Fruit fly (Drosophila melanogaster) whole organism, wandering third instar larva: ENCODE measurements around the gene CG5078.
A peak's percentile ranks its signal among the peaks of the same experiment; 100 is the strongest.

Experiments used
- Abd-B ChIP-seq: fragments of >200 bp; optimal IDR thresholded peaks from 2 replicates; lab custom pipeline; 2017; ENCODE audit warnings: missing biosample characterization, missing genetic modification characterization
- CG32264 ChIP-seq: fragments of 200-800 bp; sonication (Bioruptor generic); optimal IDR thresholded peaks from 2 replicates; lab custom pipeline; 2016; ENCODE audit warnings: missing biosample characterization, missing genetic modification characterization
- CG9705 ChIP-seq: fragments of 200-800 bp; sonication (Bioruptor generic); optimal IDR thresholded peaks from 2 replicates; lab custom pipeline; 2018; ENCODE audit warnings: missing biosample characterization, mild to moderate bottlenecking, missing genetic modification characterization
- CrebA ChIP-seq: fragments of 200-800 bp; sonication (Bioruptor generic); optimal IDR thresholded peaks from 2 replicates; lab custom pipeline; 2016; ENCODE audit warnings: missing biosample characterization, mild to moderate bottlenecking, missing genetic modification characterization, borderline replicate concordance
- Dfd ChIP-seq: fragments of >200 bp; optimal IDR thresholded peaks from 2 replicates; lab custom pipeline; 2017; ENCODE audit warnings: missing biosample characterization, missing genetic modification characterization
- Dif ChIP-seq: fragments of 200-275, 200-300 bp; sonication (Bioruptor generic); optimal IDR thresholded peaks from 2 replicates; lab custom pipeline; 2018; ENCODE audit warnings: missing biosample characterization, missing genetic modification characterization; ENCODE audit not compliant: partially characterized antibody
- GATAd ChIP-seq: sonication (Bioruptor generic); optimal IDR thresholded peaks from 2 replicates; lab custom pipeline; 2016; ENCODE audit warnings: missing biosample characterization, missing genetic modification characterization
- HLH106 ChIP-seq: fragments of 200-800 bp; optimal IDR thresholded peaks from 3 replicates; lab custom pipeline; 2019; ENCODE audit warnings: missing biosample characterization, mild to moderate bottlenecking, missing genetic modification characterization, moderate library complexity
- Hnf4 ChIP-seq: fragments of 200-800 bp; sonication (Bioruptor generic); optimal IDR thresholded peaks from 2 replicates; lab custom pipeline; 2016; ENCODE audit warnings: missing biosample characterization, mild to moderate bottlenecking, missing genetic modification characterization
- Hr78 ChIP-seq: fragments of >200 bp; optimal IDR thresholded peaks from 2 replicates; lab custom pipeline; 2017; ENCODE audit warnings: missing biosample characterization, missing genetic modification characterization
- Hr83 ChIP-seq: fragments of 200-300 bp; sonication (Bioruptor generic); optimal IDR thresholded peaks from 2 replicates; lab custom pipeline; 2016; ENCODE audit warnings: missing biosample characterization, mild to moderate bottlenecking, missing genetic modification characterization, moderate library complexity; ENCODE audit not compliant: poor library complexity, severe bottlenecking
- Jra ChIP-seq: sonication (Bioruptor generic); optimal IDR thresholded peaks from 2 replicates; lab custom pipeline; 2016; ENCODE audit warnings: missing biosample characterization, missing genetic modification characterization
- Mio ChIP-seq: sonication (Bioruptor generic); optimal IDR thresholded peaks from 2 replicates; lab custom pipeline; 2016; ENCODE audit warnings: missing biosample characterization, missing genetic modification characterization
- Myc ChIP-seq: fragments of >200 bp; optimal IDR thresholded peaks from 2 replicates; lab custom pipeline; 2017
- N ChIP-seq: fragments of >200 bp; optimal IDR thresholded peaks from 2 replicates; lab custom pipeline; 2018; ENCODE audit warnings: missing biosample characterization, missing external identifiers, missing genetic modification characterization
- OdsH ChIP-seq: fragments of 200-800 bp; sonication (Bioruptor generic); optimal IDR thresholded peaks from 2 replicates; lab custom pipeline; 2016; ENCODE audit warnings: missing biosample characterization, mild to moderate bottlenecking, missing genetic modification characterization
- Rel ChIP-seq, 2 experiments: fragments of 200-800 bp; sonication (Bioruptor generic) in 1 of 2; optimal IDR thresholded peaks; 2 replicates in 1 of 2; 3 replicates in 1 of 2; lab custom pipeline; 2016 to 2019; ENCODE audit warnings: mild to moderate bottlenecking in 2 of 2, missing biosample characterization in 2 of 2, missing genetic modification characterization in 2 of 2, moderate library complexity in 1 of 2
- Sp1 ChIP-seq: fragments of 200-800 bp; sonication (Bioruptor generic); optimal IDR thresholded peaks from 3 replicates; lab custom pipeline; 2019; ENCODE audit warnings: missing biosample characterization, mild to moderate bottlenecking, missing genetic modification characterization, moderate library complexity
- Vsx2 ChIP-seq: fragments of 200-300, 225-300 bp; sonication (Bioruptor generic); optimal IDR thresholded peaks from 2 replicates; lab custom pipeline; 2018; ENCODE audit warnings: missing biosample characterization, missing genetic modification characterization; ENCODE audit not compliant: partially characterized antibody
- br ChIP-seq: fragments of 200-800 bp; sonication (Bioruptor generic); optimal IDR thresholded peaks from 2 replicates; lab custom pipeline; 2016; ENCODE audit warnings: missing biosample characterization, missing genetic modification characterization
- brk ChIP-seq: fragments of 200-800 bp; sonication (Bioruptor generic); optimal IDR thresholded peaks from 2 replicates; lab custom pipeline; 2016; ENCODE audit warnings: missing biosample characterization, mild to moderate bottlenecking, missing genetic modification characterization
- dl ChIP-seq, 2 experiments: fragments of 175-275, 200-275 bp in 1 of 2; fragments of 200-275 bp in 1 of 2; sonication (Bioruptor generic); optimal IDR thresholded peaks; lab custom pipeline; 2018; ENCODE audit warnings: mild to moderate bottlenecking in 2 of 2, missing biosample characterization in 2 of 2, missing genetic modification characterization in 2 of 2, moderate library complexity in 2 of 2; ENCODE audit not compliant: partially characterized antibody in 2 of 2, insufficient read depth in 1 of 2
- dmrt93B ChIP-seq: fragments of 200-800 bp; sonication (Bioruptor generic); optimal IDR thresholded peaks from 2 replicates; lab custom pipeline; 2018; ENCODE audit warnings: missing biosample characterization, mild to moderate bottlenecking, missing genetic modification characterization
- dsf ChIP-seq: sonication (Bioruptor generic); optimal IDR thresholded peaks from 2 replicates; lab custom pipeline; 2016; ENCODE audit warnings: missing biosample characterization, missing genetic modification characterization, borderline replicate concordance
- ey ChIP-seq: fragments of 200-800 bp; sonication (Bioruptor generic); optimal IDR thresholded peaks from 2 replicates; lab custom pipeline; 2016; ENCODE audit warnings: missing biosample characterization, missing genetic modification characterization
- foxo ChIP-seq, 2 experiments: fragments of 200-800 bp; sonication (Bioruptor generic); optimal IDR thresholded peaks; 2 replicates in 1 of 2; 3 replicates in 1 of 2; lab custom pipeline; 2016 to 2017; ENCODE audit warnings: missing biosample characterization in 2 of 2, missing genetic modification characterization in 2 of 2
- fru ChIP-seq: fragments of 200-800 bp; sonication (Bioruptor generic); optimal IDR thresholded peaks from 3 replicates; lab custom pipeline; 2016; ENCODE audit warnings: missing biosample characterization, mild to moderate bottlenecking, missing genetic modification characterization
- h ChIP-seq: fragments of 200-800 bp; sonication (Bioruptor generic); optimal IDR thresholded peaks from 3 replicates; lab custom pipeline; 2016; ENCODE audit warnings: missing biosample characterization, mild to moderate bottlenecking, missing genetic modification characterization
- jim ChIP-seq: fragments of 175-275, 200-325 bp; sonication (Bioruptor generic); optimal IDR thresholded peaks from 2 replicates; lab custom pipeline; 2016; ENCODE audit warnings: missing biosample characterization, mild to moderate bottlenecking, missing genetic modification characterization
- lola ChIP-seq: fragments of >200 bp; optimal IDR thresholded peaks from 2 replicates; lab custom pipeline; 2017; ENCODE audit warnings: missing biosample characterization, missing genetic modification characterization
- pan ChIP-seq: fragments of >200 bp; optimal IDR thresholded peaks from 2 replicates; lab custom pipeline; 2017
- psq ChIP-seq: fragments of 200-800 bp; sonication (Bioruptor generic); optimal IDR thresholded peaks from 3 replicates; lab custom pipeline; 2017; ENCODE audit warnings: missing biosample characterization, mild to moderate bottlenecking, missing genetic modification characterization, moderate library complexity
- rgr ChIP-seq: fragments of 200-800 bp; sonication (Bioruptor generic); optimal IDR thresholded peaks from 3 replicates; lab custom pipeline; 2016; ENCODE audit warnings: missing biosample characterization, mild to moderate bottlenecking, missing genetic modification characterization
- sage ChIP-seq: fragments of 200-800 bp; sonication (Bioruptor generic); optimal IDR thresholded peaks from 2 replicates; lab custom pipeline; 2016; ENCODE audit warnings: missing biosample characterization, mild to moderate bottlenecking, missing genetic modification characterization
- sv ChIP-seq: fragments of 200-800 bp; sonication (Bioruptor generic); optimal IDR thresholded peaks from 3 replicates; lab custom pipeline; 2016; ENCODE audit warnings: missing biosample characterization, missing genetic modification characterization
- tai ChIP-seq: sonication (Bioruptor generic); optimal IDR thresholded peaks from 2 replicates; lab custom pipeline; 2016; ENCODE audit warnings: missing biosample characterization, missing genetic modification characterization
- usp ChIP-seq: fragments of >200 bp; optimal IDR thresholded peaks from 2 replicates; lab custom pipeline; 2017; ENCODE audit warnings: missing biosample characterization, missing genetic modification characterization
- woc ChIP-seq: sonication (Bioruptor generic); optimal IDR thresholded peaks from 2 replicates; lab custom pipeline; 2016; ENCODE audit warnings: missing biosample characterization, mild to moderate bottlenecking, missing genetic modification characterization

Gene CG5078

DNA sequence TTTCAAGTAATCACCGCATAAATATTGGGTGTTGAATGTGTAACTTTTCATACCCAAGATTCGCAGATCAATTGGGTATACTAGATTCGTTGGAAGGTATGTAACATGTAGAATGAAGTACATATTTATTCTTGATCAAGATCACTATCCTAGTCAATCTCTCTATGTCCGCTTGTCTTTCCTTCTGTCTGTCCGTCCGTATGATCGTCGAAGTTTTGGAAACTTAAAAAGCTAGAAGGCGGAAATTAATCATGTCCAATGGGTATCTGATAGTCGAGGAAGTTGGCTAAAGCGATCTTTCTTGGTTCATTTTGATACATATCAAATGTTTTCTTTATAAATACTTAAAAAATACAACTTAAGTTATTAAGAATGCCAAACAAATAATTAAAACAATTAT, 18.2 kb upstream of the CG5078 start:
- TF ChIP-seq Mio (no peak), brk (GFP tag; lab: Kevin White, UChicago) (no peak), Myc (lab: Kevin White, UChicago) (no peak), ey (GFP tag; lab: Kevin White, UChicago) (no peak), Dif (no peak), CrebA (GFP tag; lab: Kevin White, UChicago) (no peak), tai (no peak), sv (no peak), Hnf4 (no peak), Sp1 (GFP tag; lab: Kevin White, UChicago) (no peak), CG9705 (GFP tag; lab: Kevin White, UChicago) (no peak), h (GFP tag; lab: Kevin White, UChicago) (no peak), dmrt93B (GFP tag; lab: Kevin White, UChicago) (no peak), pan (lab: Kevin White, UChicago) (no peak), Vsx2 (GFP tag; lab: Kevin White, UChicago) (no peak), Jra (GFP tag; lab: Kevin White, UChicago) (no peak)

dm6 chr3L:20491525-20492132, 14.2 kb upstream of the CG5078 start, which contains the start of gene ND-39:
Gene ND-39, plus strand, starts transcription at chr3L:20492082.
- TF ChIP-seq psq (no peak), h (GFP tag; lab: Kevin White, UChicago) (peak; percentile 17)

DNA sequence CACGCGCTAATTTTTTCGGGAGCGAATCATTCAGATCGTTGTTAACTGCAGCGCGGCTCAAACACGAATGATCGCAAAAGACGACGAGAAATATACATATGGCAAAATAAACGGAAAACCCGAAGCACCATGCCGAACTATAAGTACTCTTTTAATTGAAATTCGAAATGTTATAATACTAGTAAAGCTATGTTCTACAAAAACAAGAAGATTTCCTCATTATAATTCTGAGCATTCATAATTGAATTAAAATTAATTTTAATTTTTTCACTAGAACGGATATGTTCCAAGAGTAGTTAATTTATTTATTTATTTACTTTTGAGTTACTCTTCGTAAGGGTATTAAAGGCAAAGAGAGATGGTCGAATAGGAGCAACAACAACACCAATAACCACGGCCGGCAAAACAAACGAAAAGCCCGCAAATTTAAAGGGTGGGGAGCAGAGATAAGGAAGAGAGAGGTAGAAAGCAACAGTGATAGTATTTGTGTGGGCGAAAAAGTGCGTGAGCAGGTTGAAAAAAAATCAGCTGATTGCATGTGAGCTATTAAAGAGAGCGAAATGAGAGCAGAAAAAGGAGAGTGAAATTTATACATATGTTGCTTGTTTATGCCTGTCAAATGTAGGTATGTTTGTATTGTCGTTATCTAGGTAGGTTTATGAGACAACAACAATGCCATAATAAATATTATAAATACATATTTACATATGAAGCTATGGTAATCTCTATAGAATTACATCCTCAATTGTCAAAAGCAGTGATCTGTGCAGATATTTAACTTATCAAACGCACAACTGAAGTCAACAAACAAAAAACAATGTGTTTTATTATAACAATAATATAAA, 12.2 kb upstream of the CG5078 start:
- TF ChIP-seq OdsH (GFP tag; lab: Kevin White, UChicago): peak; percentile 95
- no peak for TF ChIP-seq GATAd (GFP tag; lab: Kevin White, UChicago)
- peak; percentile 91 for TF ChIP-seq HLH106 (tag; lab: Kevin White, UChicago)
- TF ChIP-seq rgr (GFP tag; lab: Kevin White, UChicago): peak; percentile 93
- TF ChIP-seq jim (GFP tag; lab: Kevin White, UChicago): no peak
- TF ChIP-seq Sp1 (GFP tag; lab: Kevin White, UChicago): peak; percentile 92
- peak; percentile 6 for TF ChIP-seq Dfd (GFP tag; lab: Kevin White, UChicago)
- TF ChIP-seq tai: peak; percentile 56
- no peak for TF ChIP-seq Abd-B (GFP tag; lab: Kevin White, UChicago)
- no peak for TF ChIP-seq N
- peak; percentile 96 for TF ChIP-seq h (GFP tag; lab: Kevin White, UChicago)
- TF ChIP-seq lola (GFP tag; lab: Kevin White, UChicago): no peak
- TF ChIP-seq CG9705 (GFP tag; lab: Kevin White, UChicago): peak; percentile 34
- no peak for TF ChIP-seq pan (lab: Kevin White, UChicago)
- TF ChIP-seq CG32264: peak; percentile 74
- peak; percentile 40 for TF ChIP-seq Mio
- TF ChIP-seq Jra (GFP tag; lab: Kevin White, UChicago): peak; percentile 87
- peak; percentile 20 to 23 for TF ChIP-seq dl (GFP tag; optimal IDR thresholded peaks at IDR 0.05; lab: Kevin White, UChicago; ENCODE audit: insufficient read depth in 1 of 2, partially characterized antibody in 2 of 2)
- peak; percentile 76 for TF ChIP-seq Hnf4
- no peak for TF ChIP-seq Vsx2 (GFP tag; lab: Kevin White, UChicago)
- no peak for TF ChIP-seq Hr78 (GFP tag; lab: Kevin White, UChicago)
- no peak for TF ChIP-seq CrebA (GFP tag; lab: Kevin White, UChicago)
- TF ChIP-seq dmrt93B (GFP tag; lab: Kevin White, UChicago): peak; percentile 68
- TF ChIP-seq br: peak; percentile 88
- TF ChIP-seq woc (GFP tag; lab: Kevin White, UChicago): peak; percentile 92
- no peak for TF ChIP-seq Myc (lab: Kevin White, UChicago)
- peak; percentile 34 for TF ChIP-seq Dif
- peak; percentile 94 for TF ChIP-seq fru (GFP tag; lab: Kevin White, UChicago)
- TF ChIP-seq sv: no peak
- TF ChIP-seq foxo (GFP tag; optimal IDR thresholded peaks at IDR 0.05; lab: Kevin White, UChicago): peak; percentile 27 to 93
- peak; percentile 78 for TF ChIP-seq sage (GFP tag; lab: Kevin White, UChicago)
- TF ChIP-seq usp (GFP tag; lab: Kevin White, UChicago): no peak
- peak; percentile 98 for TF ChIP-seq psq
- TF ChIP-seq dsf (GFP tag; lab: Kevin White, UChicago): peak; percentile 63
- TF ChIP-seq ey (GFP tag; lab: Kevin White, UChicago): peak; percentile 90
- TF ChIP-seq Hr83 (GFP tag; lab: Kevin White, UChicago): peak; percentile 64
- TF ChIP-seq brk (GFP tag; lab: Kevin White, UChicago): peak; percentile 89
- TF ChIP-seq Rel (GFP tag; optimal IDR thresholded peaks at IDR 0.05; lab: Kevin White, UChicago): peak; percentile 76
- TF ChIP-seq Rel (tag; optimal IDR thresholded peaks at IDR 0.05; lab: Kevin White, UChicago): peak; percentile 72
